Fruit fly (Drosophila melanogaster) whole organism, embryonic: ENCODE data around the gene CG17744.

Experiments
- Bgb ChIP-seq: fragments of 200-800 bp; sonication (Bioruptor generic); IDR thresholded peaks from 2 replicates; pipeline ENCODE4 v1.3.6; 2022; ENCODE audit warnings: missing biosample characterization, missing genetic modification characterization; ENCODE audit not compliant: partially characterized antibody
- CG10267 ChIP-seq: fragments of 200-800 bp; sonication (Bioruptor generic); optimal IDR thresholded peaks from 2 replicates; lab custom pipeline; 2018; ENCODE audit warnings: missing biosample characterization, mild to moderate bottlenecking, missing genetic modification characterization, moderate library complexity
- CG10979 ChIP-seq: fragments of 200-800 bp; sonication (Bioruptor generic); optimal IDR thresholded peaks from 2 replicates; lab custom pipeline; 2018; ENCODE audit warnings: missing biosample characterization, mild to moderate bottlenecking, missing genetic modification characterization, moderate library complexity
- CG14014 ChIP-seq: fragments of 200-800 bp; sonication (Bioruptor generic); IDR thresholded peaks from 2 replicates; pipeline ENCODE4 v1.3.6; 2022; ENCODE audit warnings: missing biosample characterization, missing genetic modification characterization
- CG14710 ChIP-seq: fragments of 200-800 bp; sonication (Bioruptor generic); optimal IDR thresholded peaks from 3 replicates; lab custom pipeline; 2019; ENCODE audit warnings: missing biosample characterization, mild to moderate bottlenecking, missing genetic modification characterization, moderate library complexity
- CG15514 ChIP-seq: fragments of 200-800 bp; sonication (Bioruptor generic); optimal IDR thresholded peaks from 3 replicates; lab custom pipeline; 2017; ENCODE audit warnings: missing biosample characterization, missing genetic modification characterization, mild to moderate bottlenecking, moderate library complexity, missing genetic modification reagents
- CG15696 ChIP-seq: fragments of 200-800 bp; sonication (Bioruptor generic); optimal IDR thresholded peaks from 2 replicates; lab custom pipeline; 2019; ENCODE audit warnings: missing biosample characterization, mild to moderate bottlenecking, missing genetic modification characterization, moderate library complexity
- CG1603 ChIP-seq: fragments of 200-800 bp; sonication (Bioruptor generic); optimal IDR thresholded peaks from 2 replicates; lab custom pipeline; 2019; ENCODE audit warnings: missing biosample characterization, mild to moderate bottlenecking, missing genetic modification characterization, moderate library complexity
- CG18262 ChIP-seq: fragments of 200-800 bp; optimal IDR thresholded peaks from 3 replicates; lab custom pipeline; 2019; ENCODE audit warnings: missing biosample characterization, mild to moderate bottlenecking, missing genetic modification characterization, moderate library complexity
- CG2199 ChIP-seq: fragments of 200-800 bp; sonication (Bioruptor generic); IDR thresholded peaks from 3 replicates; pipeline ENCODE4 v1.3.6; 2022; ENCODE audit warnings: missing biosample characterization, missing genetic modification characterization
- CG2712 ChIP-seq: fragments of 200-800 bp; optimal IDR thresholded peaks from 3 replicates; lab custom pipeline; 2019; ENCODE audit warnings: missing biosample characterization, mild to moderate bottlenecking, missing genetic modification characterization, moderate library complexity
- CG32532 ChIP-seq: fragments of 200-800 bp; sonication (Bioruptor generic); IDR thresholded peaks from 2 replicates; pipeline ENCODE4 v1.3.6; 2022; ENCODE audit warnings: missing biosample characterization, missing genetic modification characterization
- CG3281 ChIP-seq: fragments of 200-800 bp; sonication (Bioruptor generic); optimal IDR thresholded peaks from 3 replicates; lab custom pipeline; 2017; ENCODE audit warnings: missing biosample characterization, mild to moderate bottlenecking, missing genetic modification characterization
- CG42726 ChIP-seq: fragments of 200-800 bp; sonication (Bioruptor generic); IDR thresholded peaks from 2 replicates; pipeline ENCODE4 v1.3.6; 2022; ENCODE audit warnings: missing biosample characterization, missing genetic modification characterization; ENCODE audit not compliant: partially characterized antibody
- CG6272 ChIP-seq: fragments of 200-800 bp; sonication (Bioruptor generic); IDR thresholded peaks from 2 replicates; pipeline ENCODE4 v1.3.6; 2022; ENCODE audit warnings: missing biosample characterization, missing genetic modification characterization
- CG6791 ChIP-seq: fragments of 200-800 bp; sonication (Bioruptor generic); IDR thresholded peaks from 3 replicates; pipeline ENCODE4 v1.3.6; 2022; ENCODE audit warnings: missing biosample characterization, missing genetic modification characterization; ENCODE audit not compliant: partially characterized antibody
- CG7928 ChIP-seq: fragments of 200-800 bp; sonication (Bioruptor generic); optimal IDR thresholded peaks from 2 replicates; lab custom pipeline; 2017; ENCODE audit warnings: missing biosample characterization, mild to moderate bottlenecking, missing genetic modification characterization
- CG8359 ChIP-seq: fragments of 200-800 bp; sonication (Bioruptor generic); optimal IDR thresholded peaks from 2 replicates; lab custom pipeline; 2017; ENCODE audit warnings: missing biosample characterization, mild to moderate bottlenecking, missing genetic modification characterization, borderline replicate concordance
- CG8765 ChIP-seq: fragments of 200-800 bp; sonication (Bioruptor generic); IDR thresholded peaks from 2 replicates; pipeline ENCODE4 v1.3.6; 2022; ENCODE audit warnings: missing biosample characterization, missing genetic modification characterization
- CTCF ChIP-seq: fragments of 200-800 bp; sonication (Bioruptor generic); optimal IDR thresholded peaks from 2 replicates; lab custom pipeline; 2017; ENCODE audit warnings: missing biosample characterization, mild to moderate bottlenecking, missing genetic modification characterization, moderate library complexity
- Dip2 ChIP-seq: fragments of 200-800 bp; sonication (Bioruptor generic); IDR thresholded peaks from 2 replicates; pipeline ENCODE4 v1.3.6; 2022; ENCODE audit warnings: missing biosample characterization, missing genetic modification characterization
- Dp ChIP-seq: fragments of 200-800 bp; sonication (Bioruptor generic); optimal IDR thresholded peaks from 2 replicates; lab custom pipeline; 2018; ENCODE audit warnings: missing biosample characterization, mild to moderate bottlenecking, missing genetic modification characterization, moderate library complexity
- E2f2 ChIP-seq: fragments of 200-800 bp; sonication (Bioruptor generic); IDR thresholded peaks from 2 replicates; pipeline ENCODE4 v1.3.6; 2022; ENCODE audit warnings: missing biosample characterization, missing genetic modification characterization
- Ets65A ChIP-seq: fragments of 200-800 bp; sonication (Bioruptor generic); peaks from one replicate; lab custom pipeline; 2016; ENCODE audit warnings: missing biosample characterization, missing genetic modification characterization
- Ravus ChIP-seq: fragments of 200-800 bp; sonication (Bioruptor generic); IDR thresholded peaks from 2 replicates; pipeline ENCODE4 v1.3.6; 2022; ENCODE audit warnings: missing biosample characterization, missing genetic modification characterization
- Rfx ChIP-seq: fragments of 200-800 bp; sonication (Bioruptor generic); IDR thresholded peaks from 2 replicates; pipeline ENCODE4 v1.3.6; 2022; ENCODE audit warnings: missing biosample characterization, missing genetic modification characterization
- Sry-δ ChIP-seq: fragments of 200-800 bp; sonication (Bioruptor generic); optimal IDR thresholded peaks from 2 replicates; lab custom pipeline; 2016; ENCODE audit warnings: missing biosample characterization, missing genetic modification characterization
- Taf1 ChIP-seq: fragments of 200-800 bp; sonication (Bioruptor generic); IDR thresholded peaks from 2 replicates; pipeline ENCODE4 v1.3.6; 2022; ENCODE audit warnings: missing biosample characterization, missing genetic modification characterization
- Xrp1 ChIP-seq: fragments of 200-800 bp; sonication (Bioruptor generic); IDR thresholded peaks from 2 replicates; pipeline ENCODE4 v1.3.6; 2022; ENCODE audit warnings: missing biosample characterization, missing genetic modification characterization
- abd-A ChIP-seq: fragments of 200-800 bp; sonication (Bioruptor generic); optimal IDR thresholded peaks from 3 replicates; lab custom pipeline; 2019; ENCODE audit warnings: missing biosample characterization, mild to moderate bottlenecking, missing genetic modification characterization, moderate library complexity
- amos ChIP-seq: fragments of 200-800 bp; sonication (Bioruptor generic); IDR thresholded peaks from 2 replicates; pipeline ENCODE4 v1.3.6; 2022; ENCODE audit warnings: missing biosample characterization, missing genetic modification characterization; ENCODE audit not compliant: partially characterized antibody
- ara ChIP-seq: fragments of 200-800 bp; sonication (Bioruptor generic); IDR thresholded peaks from 2 replicates; pipeline ENCODE4 v1.3.6; 2022; ENCODE audit warnings: missing biosample characterization, missing genetic modification characterization
- croc ChIP-seq: fragments of 200-800 bp; sonication (Bioruptor generic); conservative IDR thresholded peaks from 3 replicates; pipeline ENCODE4 v1.3.6; 2022; ENCODE audit warnings: missing biosample characterization, missing genetic modification characterization
- gem ChIP-seq: fragments of 200-800 bp; sonication (Bioruptor generic); optimal IDR thresholded peaks from 2 replicates; lab custom pipeline; 2019; ENCODE audit warnings: missing biosample characterization, mild to moderate bottlenecking, missing genetic modification characterization, moderate library complexity
- grau ChIP-seq: fragments of 200-800 bp; optimal IDR thresholded peaks from 3 replicates; lab custom pipeline; 2019; ENCODE audit warnings: missing biosample characterization, mild to moderate bottlenecking, missing genetic modification characterization, moderate library complexity
- hth ChIP-seq: fragments of >200 bp; optimal IDR thresholded peaks from 2 replicates; lab custom pipeline; 2017; ENCODE audit warnings: inconsistent platforms
- knrl ChIP-seq: fragments of 200-800 bp; sonication (Bioruptor generic); IDR thresholded peaks from 3 replicates; pipeline ENCODE4 v1.3.6; 2022; ENCODE audit warnings: missing biosample characterization, missing genetic modification characterization; ENCODE audit not compliant: partially characterized antibody
- org-1 ChIP-seq: fragments of 200-800 bp; sonication (Bioruptor generic); optimal IDR thresholded peaks from 2 replicates; lab custom pipeline; 2017; ENCODE audit warnings: missing biosample characterization, missing genetic modification characterization
- phol ChIP-seq: fragments of 200-800 bp; sonication (Bioruptor generic); optimal IDR thresholded peaks from 3 replicates; lab custom pipeline; 2018; ENCODE audit warnings: missing biosample characterization, mild to moderate bottlenecking, missing genetic modification characterization, moderate library complexity
- pita ChIP-seq: fragments of 200-800 bp; sonication (Bioruptor generic); optimal IDR thresholded peaks from 2 replicates; lab custom pipeline; 2017; ENCODE audit warnings: missing biosample characterization, mild to moderate bottlenecking, missing genetic modification characterization
- prd ChIP-seq, 3 experiments: fragments of >200 bp in 2 of 3; fragments of 200-800 bp in 1 of 3; sonication (Bioruptor generic) in 1 of 3; optimal IDR thresholded peaks in 2 of 3; IDR thresholded peaks in 1 of 3; 2 replicates in 2 of 3; 3 replicates in 1 of 3; pipeline versions ENCODE4 v1.3.6 to Lab custom; 2017 to 2022; ENCODE audit warnings: missing biosample characterization in 1 of 3, missing genetic modification characterization in 1 of 3
- pzg ChIP-seq: fragments of 200-800 bp; sonication (Bioruptor generic); optimal IDR thresholded peaks from 3 replicates; lab custom pipeline; 2018; ENCODE audit warnings: missing biosample characterization, mild to moderate bottlenecking, missing genetic modification characterization, moderate library complexity
- tgo ChIP-seq: fragments of 200-800 bp; sonication (Bioruptor generic); IDR thresholded peaks from 3 replicates; pipeline ENCODE4 v1.3.6; 2022; ENCODE audit warnings: missing biosample characterization, missing genetic modification characterization
- trem ChIP-seq: fragments of 200-800 bp; optimal IDR thresholded peaks from 3 replicates; lab custom pipeline; 2019; ENCODE audit warnings: missing biosample characterization, mild to moderate bottlenecking, missing genetic modification characterization, moderate library complexity
- vvl ChIP-seq: fragments of 200-800 bp; sonication (Bioruptor generic); IDR thresholded peaks from 2 replicates; pipeline ENCODE4 v1.3.6; 2022; ENCODE audit warnings: missing biosample characterization, missing genetic modification characterization
- zf30C ChIP-seq: fragments of 200-800 bp; sonication (Bioruptor generic); optimal IDR thresholded peaks from 3 replicates; lab custom pipeline; 2018; ENCODE audit warnings: missing biosample characterization, mild to moderate bottlenecking, missing genetic modification characterization
- zfh1 ChIP-seq: fragments of 200-800 bp; sonication (Bioruptor generic); IDR thresholded peaks from 3 replicates; pipeline ENCODE4 v1.3.6; 2022; ENCODE audit warnings: missing biosample characterization, missing genetic modification characterization

Gene CG17744

dm6 chr3L:6994464-6995363, 31.9 kb downstream of the CG17744 start:
- TF ChIP-seq CG10267 (tag; lab: Kevin White, UChicago) (peak; percentile 16), Sry-δ (GFP tag; lab: Kevin White, UChicago) (peak; percentile 19), Dp (GFP tag; lab: Kevin White, UChicago) (peak; percentile 62), pita (GFP tag; lab: Kevin White, UChicago) (peak; percentile 60), Rfx (GFP tag; lab: Robert Waterston, UW) (0 out of 2 replicates have a peak, but pooled peaks have one; percentile 12), CG42726 (GFP tag; lab: Robert Waterston, UW) (peak; percentile 15; the same call in 1 of the 2 replicates), CG32532 (GFP tag; lab: Robert Waterston, UW) (peak; percentile 28; the same call in 1 of the 2 replicates), knrl (peak; percentile 38; the same call in 1 of the 3 replicates), CG14014 (GFP tag; lab: Robert Waterston, UW) (peak; percentile 5; the same call in 1 of the 2 replicates), CG6791 (GFP tag; lab: Robert Waterston, UW) (peak; percentile 7; the same call in 1 of the 3 replicates), Dip2 (GFP tag; lab: Robert Waterston, UW) (peak; percentile 66), vvl (peak; percentile 17; the same call in 1 of the 2 replicates), CG15514 (peak; percentile 22), CG14710 (tag; lab: Kevin White, UChicago) (peak; percentile 29), abd-A (tag; lab: Kevin White, UChicago) (peak; percentile 42), CG3281 (GFP tag; lab: Kevin White, UChicago) (peak; percentile 87), CTCF (GFP tag; lab: Kevin White, UChicago) (peak; percentile 91), CG7928 (GFP tag; lab: Kevin White, UChicago) (peak; percentile 90), CG2199 (0 out of 3 replicates have a peak, but pooled peaks have one; percentile 9), CG2712 (tag; lab: Kevin White, UChicago) (peak; percentile 10), amos (0 out of 2 replicates have a peak, but pooled peaks have one; percentile 4), E2f2 (GFP tag; lab: Robert Waterston, UW) (peak; percentile 78), Bgb (GFP tag; lab: Robert Waterston, UW) (peak; percentile 47), trem (peak; percentile 68), pzg (GFP tag; lab: Kevin White, UChicago) (peak; percentile 38)

dm6 chr3L:6993350-6993749, 33.2 kb downstream of the CG17744 start:
- TF ChIP-seq Xrp1 (GFP tag; lab: Robert Waterston, UW), result peak; percentile 33; the same call in 1 of the 2 replicates
- peak; percentile 16 for TF ChIP-seq CG10979 (tag; lab: Kevin White, UChicago)
- TF ChIP-seq phol (tag; lab: Kevin White, UChicago), result no peak
- TF ChIP-seq CG8765, result 0 out of 2 replicates have a peak, but pooled peaks have one; percentile 13
- TF ChIP-seq CG8359, result no peak
- no peak for TF ChIP-seq org-1 (GFP tag; lab: Kevin White, UChicago)
- TF ChIP-seq zfh1, result peak; percentile 64; the same call in 1 of the 3 replicates
- 0 out of 2 replicates have a peak, but pooled peaks have one; percentile 33 for TF ChIP-seq ara (GFP tag; lab: Robert Waterston, UW)
- TF ChIP-seq hth, result no peak
- no peak for TF ChIP-seq prd (optimal IDR thresholded peaks at IDR 0.05; lab: Kevin White, UChicago)
- TF ChIP-seq prd (GFP tag; IDR thresholded peaks at IDR 0.05; lab: Robert Waterston, UW), result peak; percentile 36; the same call in 2 of the 3 replicates
- peak; percentile 8 for TF ChIP-seq CG15696 (tag; lab: Kevin White, UChicago)
- peak; percentile 44 for TF ChIP-seq zf30C (GFP tag; lab: Kevin White, UChicago)
- peak; percentile 17; the same call in 1 of the 3 replicates for TF ChIP-seq tgo (GFP tag; lab: Robert Waterston, UW)
- TF ChIP-seq CG18262 (tag; lab: Kevin White, UChicago), result peak; percentile 30
- 0 out of 3 replicates have a peak, but pooled peaks have one; percentile 19 for TF ChIP-seq croc (GFP tag; lab: Robert Waterston, UW)
- peak; percentile 29 for TF ChIP-seq CG2712 (tag; lab: Kevin White, UChicago)
- no peak for TF ChIP-seq Ravus
- TF ChIP-seq CG1603 (tag; lab: Kevin White, UChicago), result peak; percentile 40
- TF ChIP-seq Taf1 (GFP tag; lab: Robert Waterston, UW), result no peak
- TF ChIP-seq Ets65A (GFP tag; lab: Kevin White, UChicago), result peak; percentile 63
- no peak for TF ChIP-seq CG6272 (GFP tag; lab: Robert Waterston, UW)
- TF ChIP-seq gem, result peak; percentile 16
- no peak for TF ChIP-seq grau (tag; lab: Kevin White, UChicago)
- no peak for TF ChIP-seq CG3281 (GFP tag; lab: Kevin White, UChicago)
